Fruit fly (Drosophila melanogaster): ENCODE results near the gene smp-30.

The smp-30 gene

dm6 chr3R:14741192-14741915 is 9.7 kb downstream of the smp-30 start, which contains the start of the genes eff and jvl (continued):
- no peak for TF ChIP-seq so (GFP tag; IDR thresholded peaks at IDR 0.05)
- TF ChIP-seq CG10979 (tag; optimal IDR thresholded peaks at IDR 0.05), result no peak
- peak; percentile 39 for TF ChIP-seq Rx (GFP tag; IDR thresholded peaks at IDR 0.05)
- TF ChIP-seq bigmax (GFP tag; optimal IDR thresholded peaks at IDR 0.05), result no peak
- TF ChIP-seq CG1832 (GFP tag; optimal IDR thresholded peaks at IDR 0.05), result peak; percentile 41
- TF ChIP-seq CG12071 (GFP tag; optimal IDR thresholded peaks at IDR 0.05), result no peak
- TF ChIP-seq CG1602 (GFP tag; optimal IDR thresholded peaks at IDR 0.05), result peak; percentile 6
- no peak for TF ChIP-seq CG4404 (GFP tag; IDR thresholded peaks at IDR 0.05)
- no peak for TF ChIP-seq btn (GFP tag; optimal IDR thresholded peaks at IDR 0.05)
- peak; percentile 96 for TF ChIP-seq knrl (GFP tag; IDR thresholded peaks at IDR 0.05; ENCODE audit: partially characterized antibody)
- TF ChIP-seq CoRest (tag; optimal IDR thresholded peaks at IDR 0.05), result peak; percentile 43
- TF ChIP-seq HHEX (GFP tag; optimal IDR thresholded peaks at IDR 0.05), result no peak
- peak; percentile 83 for TF ChIP-seq CG7963 (GFP tag; IDR thresholded peaks at IDR 0.05; ENCODE audit: partially characterized antibody)
- TF ChIP-seq chn (GFP tag; optimal IDR thresholded peaks at IDR 0.05), result peak; percentile 56
- peak; percentile 9 for TF ChIP-seq Deaf1 (tag; optimal IDR thresholded peaks at IDR 0.05)
- TF ChIP-seq zen (tag; optimal IDR thresholded peaks at IDR 0.05), result no peak
- no peak for TF ChIP-seq CG33557 (GFP tag; optimal IDR thresholded peaks at IDR 0.05)
- no peak for TF ChIP-seq Antp (GFP tag; optimal IDR thresholded peaks at IDR 0.05)
- peak; percentile 32 for TF ChIP-seq Hr3 (GFP tag; optimal IDR thresholded peaks at IDR 0.05)
- TF ChIP-seq Poxn (GFP tag; IDR thresholded peaks at IDR 0.05), result no peak
- TF ChIP-seq CG7556 (GFP tag; optimal IDR thresholded peaks at IDR 0.05), result no peak
- peak; percentile 6; the same call in 1 of the 2 replicates for TF ChIP-seq chm (GFP tag; IDR thresholded peaks at IDR 0.05)
- no peak for TF ChIP-seq CG15073 (GFP tag; optimal IDR thresholded peaks at IDR 0.05)
- no peak for TF ChIP-seq Sox100B (GFP tag; optimal IDR thresholded peaks at IDR 0.05)
- peak; percentile 92 for TF ChIP-seq CG14860 (GFP tag; IDR thresholded peaks at IDR 0.05; ENCODE audit: partially characterized antibody)
- TF ChIP-seq Dref (GFP tag; IDR thresholded peaks at IDR 0.05), result peak; percentile 73
- TF ChIP-seq CG11723 (GFP tag; optimal IDR thresholded peaks at IDR 0.05), result no peak
- peak; percentile 41 for TF ChIP-seq tin (GFP tag; optimal IDR thresholded peaks at IDR 0.05)
- TF ChIP-seq insv (GFP tag; optimal IDR thresholded peaks at IDR 0.05), result no peak
- no peak for TF ChIP-seq Side (GFP tag; optimal IDR thresholded peaks at IDR 0.05)
- TF ChIP-seq C15 (GFP tag; IDR thresholded peaks at IDR 0.05), result no peak
- no peak for TF ChIP-seq kah (GFP tag; optimal IDR thresholded peaks at IDR 0.05)
- TF ChIP-seq Mes4 (GFP tag; optimal IDR thresholded peaks at IDR 0.05), result no peak
- no peak for TF ChIP-seq twi (tag; optimal IDR thresholded peaks at IDR 0.05)
- TF ChIP-seq CG10959 (GFP tag; IDR thresholded peaks at IDR 0.05), result no peak
- no peak for TF ChIP-seq dimm (GFP tag; IDR thresholded peaks at IDR 0.05)
- TF ChIP-seq Awh (GFP tag; IDR thresholded peaks at IDR 0.05), result no peak
- peak; percentile 44 for TF ChIP-seq Xbp1 (GFP tag; optimal IDR thresholded peaks at IDR 0.05)
- no peak for TF ChIP-seq CG30431 (GFP tag; optimal IDR thresholded peaks at IDR 0.05)
- TF ChIP-seq H2.0 (GFP tag; IDR thresholded peaks at IDR 0.05), result no peak
- no peak for TF ChIP-seq tup (GFP tag; optimal IDR thresholded peaks at IDR 0.05)
- no peak for TF ChIP-seq Ets65A (GFP tag)
- TF ChIP-seq Hr78 (GFP tag; optimal IDR thresholded peaks at IDR 0.05), result no peak
- TF ChIP-seq CG7928 (GFP tag; optimal IDR thresholded peaks at IDR 0.05), result peak; percentile 87
- peak; percentile 36 for TF ChIP-seq Hmx (GFP tag; optimal IDR thresholded peaks at IDR 0.05)
- TF ChIP-seq CG6175 (GFP tag; IDR thresholded peaks at IDR 0.05), result no peak
- TF ChIP-seq CG18011 (GFP tag; optimal IDR thresholded peaks at IDR 0.05), result peak; percentile 19
- peak; percentile 7 for TF ChIP-seq CG11504 (tag; optimal IDR thresholded peaks at IDR 0.05)
- peak; percentile 52; the same call in 1 of the 2 replicates for TF ChIP-seq CG10321 (GFP tag; IDR thresholded peaks at IDR 0.05)
- TF ChIP-seq CG13624 (GFP tag; optimal IDR thresholded peaks at IDR 0.05), result peak; percentile 17

Data from whole organism, embryonic.